Fruit fly (Drosophila melanogaster): Measurements from ENCODE around the gene CG10948.

The CG10948 gene

dm6 chr3L:12830416-12830815, 19.5 kb downstream of the CG10948 start:
- no peak for TF ChIP-seq CG8478 (optimal IDR thresholded peaks at IDR 0.05)
- no peak for TF ChIP-seq pan (optimal IDR thresholded peaks at IDR 0.05)
- TF ChIP-seq Dll (optimal IDR thresholded peaks at IDR 0.05) = no peak
- no peak for TF ChIP-seq usp (GFP tag; optimal IDR thresholded peaks at IDR 0.05)
- TF ChIP-seq psq (optimal IDR thresholded peaks at IDR 0.05) = no peak
- TF ChIP-seq EcR (GFP tag; optimal IDR thresholded peaks at IDR 0.05) = no peak

- TF ChIP-seq psq (optimal IDR thresholded peaks at IDR 0.05) (no peak), usp (GFP tag; optimal IDR thresholded peaks at IDR 0.05) (no peak)
These were observed 21.4 kb downstream of the CG10948 start for dm6 chr3L:12828532-12828931.

DNA sequence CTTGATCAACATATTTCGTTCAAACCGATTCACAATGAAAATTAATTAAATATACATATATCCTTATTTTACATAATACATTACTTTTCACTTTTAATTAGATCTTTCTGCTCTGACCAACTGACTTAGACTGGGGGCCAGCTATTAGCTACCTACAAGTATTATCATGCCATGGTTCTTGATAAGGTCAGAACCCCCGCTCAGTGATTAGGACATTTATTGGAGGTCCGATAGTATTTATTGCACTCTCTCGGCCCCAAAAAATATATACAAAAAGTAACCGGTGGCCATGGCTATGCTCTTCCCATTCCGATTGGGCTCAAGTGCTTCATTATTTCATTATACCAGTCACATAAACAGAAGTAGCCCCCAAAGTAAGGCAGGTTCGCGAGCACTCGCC, 22.2 kb downstream of the CG10948 start:
- TF ChIP-seq psq (optimal IDR thresholded peaks at IDR 0.05) (no peak), CG8478 (optimal IDR thresholded peaks at IDR 0.05) (no peak), usp (GFP tag; optimal IDR thresholded peaks at IDR 0.05) (no peak)

DNA sequence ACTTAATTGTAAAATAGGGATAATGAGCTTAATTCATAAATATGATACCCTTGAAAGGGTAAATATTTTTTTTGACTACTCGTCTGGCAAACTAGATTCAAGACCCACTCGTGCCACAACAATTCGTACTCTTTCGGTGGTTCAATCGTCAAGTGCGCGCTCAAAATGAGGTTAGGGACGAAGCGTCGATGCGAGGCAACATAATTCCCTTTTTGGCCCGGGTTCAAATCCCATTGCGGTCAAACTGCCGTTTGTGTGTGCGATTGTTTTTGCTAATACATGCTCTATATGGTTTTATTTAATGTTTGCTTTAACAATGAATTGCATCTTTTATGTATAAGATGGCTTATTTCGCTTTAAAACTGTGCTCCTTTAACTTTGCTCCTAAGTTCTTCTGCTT, 34.2 kb downstream of the CG10948 start:
- no peak for TF ChIP-seq EcR (GFP tag; optimal IDR thresholded peaks at IDR 0.05)

dm6 chr3L:12814806-12815205, 35.1 kb downstream of the CG10948 start:
- TF ChIP-seq CG8478 (optimal IDR thresholded peaks at IDR 0.05) (no peak), pan (optimal IDR thresholded peaks at IDR 0.05) (no peak), psq (optimal IDR thresholded peaks at IDR 0.05) (no peak), usp (GFP tag; optimal IDR thresholded peaks at IDR 0.05) (no peak), Dll (optimal IDR thresholded peaks at IDR 0.05) (no peak), EcR (GFP tag; optimal IDR thresholded peaks at IDR 0.05) (no peak)

dm6 chr3L:12813907-12814306, 36.0 kb downstream of the CG10948 start, which contains the start of the genes Sf3a2 and CG42588:
TSS of gene Sf3a2 (minus strand) at chr3L:12814019.
TSS of gene CG42588 (plus strand) at chr3L:12814254.
- no peak for TF ChIP-seq usp (GFP tag; optimal IDR thresholded peaks at IDR 0.05)
- no peak for TF ChIP-seq psq (optimal IDR thresholded peaks at IDR 0.05)
- no peak for TF ChIP-seq Dll (optimal IDR thresholded peaks at IDR 0.05)
- TF ChIP-seq CG8478 (optimal IDR thresholded peaks at IDR 0.05) = no peak
- TF ChIP-seq pan (optimal IDR thresholded peaks at IDR 0.05) = no peak
- no peak for TF ChIP-seq EcR (GFP tag; optimal IDR thresholded peaks at IDR 0.05)

- no peak for TF ChIP-seq Dll (optimal IDR thresholded peaks at IDR 0.05)
- TF ChIP-seq CG8478 (optimal IDR thresholded peaks at IDR 0.05) = no peak
- no peak for TF ChIP-seq usp (GFP tag; optimal IDR thresholded peaks at IDR 0.05)
- no peak for TF ChIP-seq EcR (GFP tag; optimal IDR thresholded peaks at IDR 0.05)
- no peak for TF ChIP-seq psq (optimal IDR thresholded peaks at IDR 0.05)
- TF ChIP-seq pan (optimal IDR thresholded peaks at IDR 0.05) = no peak
These were observed 41.5 kb downstream of the CG10948 start, which contains the start of gene CG32110 for dm6 chr3L:12808421-12808820. TSS of gene CG32110 (plus strand) at chr3L:12808721.

DNA sequence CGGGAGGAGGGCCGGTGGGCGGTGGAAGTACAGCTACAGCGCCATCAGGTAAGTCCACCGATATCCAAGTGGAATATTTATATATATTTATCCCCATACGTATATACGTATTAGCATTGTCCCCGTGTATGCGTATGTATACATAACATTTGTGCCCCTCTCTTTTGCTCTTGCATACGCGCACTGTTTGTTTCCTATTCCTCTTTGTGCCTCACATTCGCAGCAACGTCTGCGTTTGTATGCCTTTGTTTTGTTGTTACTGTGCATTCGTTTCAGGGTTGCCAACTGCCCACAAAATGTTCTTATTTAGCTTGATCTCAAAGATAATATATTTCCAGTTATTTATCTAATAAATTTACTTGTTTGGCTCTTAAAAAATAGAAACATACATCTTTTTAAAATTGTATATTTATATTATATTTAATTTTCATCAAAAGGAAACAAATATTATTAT, 43.6 kb downstream of the CG10948 start:
- TF ChIP-seq usp (GFP tag; optimal IDR thresholded peaks at IDR 0.05) (no peak), psq (optimal IDR thresholded peaks at IDR 0.05) (peak; percentile 80)

dm6 chr3L:12805660-12806289, 44.1 kb downstream of the CG10948 start, which contains the start of gene Sap130:
TSS of gene Sap130 (plus strand) at chr3L:12805902.
- TF ChIP-seq CG8478 (optimal IDR thresholded peaks at IDR 0.05) (no peak), pan (optimal IDR thresholded peaks at IDR 0.05) (no peak), usp (GFP tag; optimal IDR thresholded peaks at IDR 0.05) (no peak), EcR (GFP tag; optimal IDR thresholded peaks at IDR 0.05) (no peak)

- TF ChIP-seq psq (optimal IDR thresholded peaks at IDR 0.05) = no peak
These were observed 45.2 kb downstream of the CG10948 start, which contains the start of gene Atg1 for dm6 chr3L:12804730-12805170. TSS of gene Atg1 (minus strand) at chr3L:12805116.

DNA sequence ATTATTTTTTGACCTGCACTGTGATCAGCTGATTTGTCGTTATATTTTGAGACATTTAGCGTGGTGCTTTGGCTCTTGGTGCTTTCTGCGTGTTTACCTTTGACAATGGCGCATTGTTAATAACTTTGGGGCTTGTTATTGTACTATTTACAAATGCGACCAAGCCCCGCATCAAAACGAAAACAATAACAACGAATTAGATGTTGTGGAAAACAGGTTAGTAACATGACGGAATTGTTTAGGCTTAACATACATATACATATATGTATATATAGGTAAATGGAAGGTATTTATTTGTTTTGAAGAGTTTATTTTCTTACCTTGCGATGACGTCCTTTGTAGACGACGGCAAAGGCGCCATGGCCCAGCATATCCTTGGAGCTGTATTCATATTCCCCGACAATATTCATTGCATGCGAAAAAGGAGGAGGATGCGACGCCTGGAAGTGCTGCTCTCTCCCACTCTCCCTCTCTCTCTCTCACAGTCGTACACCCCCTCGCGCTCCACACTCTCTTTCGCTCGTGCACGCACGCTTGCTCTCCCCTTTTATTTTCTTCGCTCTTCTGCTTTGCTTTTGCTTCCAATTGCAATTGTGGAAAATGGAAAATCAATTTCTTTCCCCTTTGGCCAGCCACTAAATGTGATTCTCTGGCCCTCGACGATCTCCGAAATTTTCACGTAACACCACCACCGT, 45.7 kb downstream of the CG10948 start:
- no peak for TF ChIP-seq pan (optimal IDR thresholded peaks at IDR 0.05)
- TF ChIP-seq CG8478 (optimal IDR thresholded peaks at IDR 0.05) = no peak
- TF ChIP-seq usp (GFP tag; optimal IDR thresholded peaks at IDR 0.05) = no peak
- no peak for TF ChIP-seq psq (optimal IDR thresholded peaks at IDR 0.05)
- no peak for TF ChIP-seq Dll (optimal IDR thresholded peaks at IDR 0.05)
- no peak for TF ChIP-seq EcR (GFP tag; optimal IDR thresholded peaks at IDR 0.05)

DNA sequence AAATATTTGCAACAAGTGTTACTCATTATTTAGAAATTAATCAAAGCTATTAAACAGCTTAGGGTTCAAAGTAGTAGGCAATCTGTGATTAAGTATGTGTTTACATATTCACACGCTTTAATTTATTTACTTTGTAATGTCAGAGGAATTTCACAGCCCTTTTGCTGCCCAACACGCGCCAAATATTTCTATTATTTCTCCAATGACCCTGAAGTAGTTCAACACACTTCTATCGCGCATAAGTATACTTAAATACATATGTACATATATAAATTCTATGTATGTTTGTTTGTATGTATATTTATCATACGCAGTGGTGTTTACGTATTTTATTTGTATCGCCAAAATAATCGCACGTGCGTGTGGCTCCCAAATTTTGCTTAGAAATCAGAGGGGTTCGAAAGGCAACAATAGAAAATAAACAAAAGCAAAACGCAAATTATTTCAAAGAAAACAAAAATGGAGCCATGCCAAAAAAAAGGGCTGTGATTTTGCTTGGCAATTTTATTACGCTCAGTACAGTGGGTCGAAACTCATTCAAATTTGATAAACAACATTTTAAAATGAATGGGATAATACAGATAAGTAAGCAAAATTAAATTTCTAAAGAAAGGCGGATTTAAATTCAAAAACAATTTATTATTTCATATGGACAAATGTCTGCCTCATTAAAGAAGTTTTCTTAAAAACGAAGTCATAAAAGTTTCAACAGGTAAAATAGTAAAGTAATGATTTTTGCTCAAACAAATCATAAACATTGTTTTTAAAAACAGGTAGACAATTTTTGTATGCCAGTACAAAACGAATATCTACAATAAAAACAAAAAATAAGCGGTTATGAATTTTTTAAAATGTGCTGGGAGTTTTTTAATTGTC, 46.5 kb downstream of the CG10948 start:
- TF ChIP-seq psq (optimal IDR thresholded peaks at IDR 0.05) (no peak), pan (optimal IDR thresholded peaks at IDR 0.05) (no peak), usp (GFP tag; optimal IDR thresholded peaks at IDR 0.05) (no peak), CG8478 (optimal IDR thresholded peaks at IDR 0.05) (no peak)
